Worm (Caenorhabditis elegans) whole organism, L4/young adult: ENCODE results near the gene Y47D3A.21.

Source experiments
- W03F9.2 ChIP-seq: fragments of 150-350 bp; optimal IDR thresholded peaks from 2 replicates; lab custom pipeline; 2014; ENCODE audit warnings: missing biosample characterization, missing genetic modification characterization
- dao-5 ChIP-seq: sonication (generic microtip); optimal IDR thresholded peaks from 2 replicates; lab custom pipeline; 2016; ENCODE audit warnings: missing genotype, missing genetic modification characterization, moderate library complexity, missing compliant biosample characterization
- him-1 ChIP-seq: sonication (generic microtip); optimal IDR thresholded peaks from 2 replicates; lab custom pipeline; 2016; ENCODE audit warnings: missing genotype, missing genetic modification reagents, missing genetic modification characterization, missing compliant biosample characterization

Y47D3A.21 gene

DNA sequence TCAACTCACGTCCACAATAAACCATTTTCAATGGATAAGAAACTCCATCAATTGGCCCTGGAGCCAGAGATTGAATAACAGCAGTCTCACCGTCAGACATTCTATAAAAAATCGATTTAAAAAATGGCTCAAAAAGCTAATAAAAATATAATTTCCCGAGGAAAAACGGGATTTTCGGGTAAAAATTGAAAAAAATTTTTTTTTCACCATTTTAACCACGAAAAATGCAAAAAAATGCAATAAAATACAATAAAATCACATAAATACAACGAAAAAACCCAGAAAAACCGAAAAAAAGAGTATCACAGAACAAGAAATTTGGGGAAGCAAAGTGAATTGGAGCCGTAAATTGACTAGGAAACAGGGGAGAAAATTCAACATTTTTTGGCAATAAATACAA is at the start of gene Y47D3A.21:
TSS of gene Y47D3A.21 (minus strand) at position 101 of the 400 bp plus-strand sequence.
- TF ChIP-seq W03F9.2 (tag; lab: Kevin White, UChicago) (no peak), dao-5 (no peak), him-1 (tag; lab: Kevin White, UChicago) (no peak)

DNA sequence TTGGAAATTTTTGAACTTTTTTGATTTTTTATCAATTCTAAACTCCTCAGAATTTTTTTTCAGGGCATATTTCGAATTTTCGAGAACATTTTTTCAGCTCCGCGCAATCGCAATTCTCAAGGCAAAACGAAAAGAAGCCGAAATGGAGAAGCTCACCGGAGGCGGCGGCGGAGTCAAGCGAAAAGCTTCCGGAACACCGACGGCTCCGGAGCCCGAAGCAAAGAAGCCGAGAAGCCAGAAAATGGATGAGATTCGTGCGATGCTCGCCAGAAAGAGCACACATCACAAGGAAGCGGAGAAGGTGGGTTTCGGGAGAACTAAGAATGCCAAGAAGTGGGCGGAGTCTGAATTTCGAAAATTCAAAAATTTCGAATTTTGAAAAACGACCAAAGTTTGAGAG is 45.4 kb upstream of the Y47D3A.21 start:
- TF ChIP-seq W03F9.2 (tag; lab: Kevin White, UChicago) = no peak
- TF ChIP-seq him-1 (tag; lab: Kevin White, UChicago) = no peak
- TF ChIP-seq dao-5 = no peak

DNA sequence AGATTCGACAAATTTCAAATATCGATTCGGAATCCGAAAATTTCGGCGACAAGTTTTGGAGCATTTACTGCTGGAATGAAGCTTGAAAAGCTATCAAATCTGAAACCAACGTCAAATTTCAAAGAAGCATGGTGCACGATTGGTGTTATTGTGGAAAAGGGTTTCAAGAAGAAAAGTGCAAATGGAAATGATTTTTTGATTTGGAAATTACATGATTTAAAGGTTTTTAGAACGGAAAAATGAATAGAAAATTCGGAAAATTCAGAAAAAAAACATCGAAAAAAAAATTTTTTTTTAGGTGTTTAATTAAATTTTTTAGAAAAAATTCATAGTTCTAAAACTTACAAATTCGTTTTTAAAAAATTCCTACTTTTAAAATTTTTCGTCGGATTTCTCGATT is 39.4 kb upstream of the Y47D3A.21 start, which contains the start of gene teg-1:
TSS of gene teg-1 (minus strand) at position 101 of the 400 bp plus-strand sequence.
- TF ChIP-seq him-1 (tag; lab: Kevin White, UChicago) (no peak), dao-5 (no peak), W03F9.2 (tag; lab: Kevin White, UChicago) (no peak)

- TF ChIP-seq dao-5 (no peak), W03F9.2 (tag; lab: Kevin White, UChicago) (peak; percentile 59), him-1 (tag; lab: Kevin White, UChicago) (peak; percentile 31)
Observed at ce11 chrIII:11317164-11317620, 38.5 kb upstream of the Y47D3A.21 start, which contains the start of gene mcm-10. mcm-10 (plus strand) TSS chrIII:11317570.

ce11 chrIII:11311466-11311865 is 32.7 kb upstream of the Y47D3A.21 start, which contains the start of gene rab-35:
rab-35 (minus strand) TSS chrIII:11311566.
- TF ChIP-seq dao-5 = no peak
- no peak for TF ChIP-seq him-1 (tag; lab: Kevin White, UChicago)
- TF ChIP-seq W03F9.2 (tag; lab: Kevin White, UChicago) = no peak

- TF ChIP-seq him-1 (tag; lab: Kevin White, UChicago) (peak; percentile 39), dao-5 (no peak), W03F9.2 (tag; lab: Kevin White, UChicago) (peak; percentile 39)
Observed at ce11 chrIII:11290554-11290953, 11.8 kb upstream of the Y47D3A.21 start, which contains the start of the genes gly-9, mib-1 and smc-3. gly-9 (minus strand) TSS chrIII:11290580. mib-1 (minus strand) TSS chrIII:11290676. smc-3 (plus strand) TSS chrIII:11290904.

DNA sequence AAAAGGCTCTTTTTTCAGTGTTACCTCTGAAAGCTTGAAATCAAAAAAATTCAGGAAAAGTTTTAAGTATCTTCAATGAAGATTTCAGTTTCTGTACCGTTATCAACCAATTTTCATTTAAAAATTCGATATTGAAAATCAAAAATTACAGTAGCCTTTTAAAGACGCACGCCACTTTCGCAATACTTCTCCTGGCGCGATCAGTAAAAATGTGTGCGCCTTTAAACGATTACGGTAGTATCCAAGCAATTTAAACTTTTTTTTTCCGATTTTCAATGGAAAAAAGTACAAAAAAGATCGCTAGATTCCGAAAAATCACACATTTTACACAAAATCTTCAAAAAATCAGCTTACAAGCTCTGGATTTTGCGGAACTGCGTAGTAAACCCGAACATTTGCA is 11.2 kb upstream of the Y47D3A.21 start:
- TF ChIP-seq W03F9.2 (tag; lab: Kevin White, UChicago) = no peak
- no peak for TF ChIP-seq dao-5
- TF ChIP-seq him-1 (tag; lab: Kevin White, UChicago) = no peak

DNA sequence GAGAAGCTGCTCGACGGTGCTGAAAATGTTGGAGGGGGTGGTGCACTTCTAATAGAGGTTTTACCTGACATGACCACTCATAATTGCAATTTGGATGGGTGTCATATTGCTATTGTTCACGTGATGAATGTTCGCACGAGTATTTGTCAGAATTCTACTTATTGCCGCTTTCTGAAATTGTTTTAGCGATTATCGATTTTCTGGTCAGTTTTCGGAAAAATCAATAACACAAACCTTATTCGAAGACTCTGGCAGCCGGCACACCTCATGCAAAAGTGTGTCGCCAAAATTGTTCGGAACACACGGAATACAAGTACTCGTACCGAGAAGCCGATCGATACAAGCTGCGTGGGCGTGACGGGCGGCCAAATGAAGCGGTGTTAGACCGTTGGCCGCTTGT is 9.6 kb upstream of the Y47D3A.21 start:
- TF ChIP-seq dao-5 = no peak
- no peak for TF ChIP-seq him-1 (tag; lab: Kevin White, UChicago)
- TF ChIP-seq W03F9.2 (tag; lab: Kevin White, UChicago) = no peak

- TF ChIP-seq W03F9.2 (tag; lab: Kevin White, UChicago) (no peak), dao-5 (no peak), him-1 (tag; lab: Kevin White, UChicago) (no peak)
Observed at ce11 chrIII:11287340-11287739, 8.6 kb upstream of the Y47D3A.21 start.

DNA sequence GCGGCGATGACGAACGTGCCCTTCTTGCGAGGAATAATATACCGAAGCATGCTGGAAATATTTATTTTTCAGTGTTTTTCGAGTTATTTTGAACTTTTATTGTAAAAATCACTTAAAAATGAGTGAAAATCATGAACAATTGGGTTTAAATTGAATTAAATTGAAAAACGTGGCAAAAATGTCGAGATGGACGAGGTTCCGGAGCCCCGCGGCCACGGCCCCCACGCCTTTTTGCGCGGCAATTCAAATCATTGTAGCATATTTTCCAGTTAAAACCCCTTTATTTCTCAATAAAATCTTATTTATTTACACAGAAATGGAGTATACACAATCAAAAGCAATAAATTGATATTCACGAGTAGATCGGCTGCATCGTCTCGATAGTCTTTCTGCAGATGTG is 7.4 kb upstream of the Y47D3A.21 start:
- TF ChIP-seq him-1 (tag; lab: Kevin White, UChicago) = no peak

DNA sequence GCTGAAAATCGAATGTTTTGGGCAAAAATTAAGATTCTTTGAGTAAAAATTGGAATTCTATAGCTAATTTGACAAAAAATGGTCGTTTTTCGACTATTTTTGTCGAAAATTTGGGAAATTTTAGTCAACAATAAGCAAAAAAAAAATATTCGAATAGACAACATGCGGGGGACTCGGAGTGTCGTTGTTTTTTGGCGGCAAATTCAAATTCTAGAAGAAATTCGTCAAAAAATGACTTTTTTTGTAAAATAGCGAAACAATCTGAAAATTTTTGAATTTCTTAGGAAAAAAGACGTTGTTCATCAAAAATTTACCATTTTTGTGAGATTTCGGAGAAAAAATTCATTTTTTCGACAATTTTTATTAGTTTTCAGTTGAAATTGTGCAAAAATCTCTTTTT is 4.9 kb upstream of the Y47D3A.21 start:
- TF ChIP-seq dao-5 = no peak
- TF ChIP-seq W03F9.2 (tag; lab: Kevin White, UChicago) = no peak
- TF ChIP-seq him-1 (tag; lab: Kevin White, UChicago) = no peak

- no peak for TF ChIP-seq dao-5
- no peak for TF ChIP-seq him-1 (tag; lab: Kevin White, UChicago)
- no peak for TF ChIP-seq W03F9.2 (tag; lab: Kevin White, UChicago)
Observed at ce11 chrIII:11279954-11280353, 1.2 kb upstream of the Y47D3A.21 start.

DNA sequence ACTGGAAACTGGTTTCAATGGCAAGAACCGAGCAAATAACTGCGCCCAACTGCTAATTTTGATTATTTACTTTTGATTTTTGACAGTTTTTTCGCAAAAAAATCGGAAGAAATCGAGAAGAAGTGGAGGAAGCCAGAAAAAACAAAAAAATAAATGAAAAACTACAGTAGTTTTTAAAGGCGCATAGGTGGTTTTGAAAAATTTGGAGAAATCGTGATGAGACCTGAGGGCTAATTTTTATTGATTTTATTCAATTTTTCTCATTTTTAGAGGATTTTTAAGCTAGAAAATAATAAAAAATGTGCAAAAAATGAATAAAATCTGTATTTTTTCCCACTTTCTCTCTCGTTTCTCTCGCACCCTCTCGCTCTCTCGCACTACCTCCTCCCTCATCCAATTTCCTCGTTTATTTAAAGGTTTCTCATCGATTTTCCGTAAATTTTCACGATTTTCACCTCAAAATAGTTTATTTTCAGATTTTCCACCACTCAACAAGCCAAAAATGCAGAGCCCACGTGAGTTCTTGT is 4.1 kb downstream of the Y47D3A.21 start, which contains the start of gene Y47D3A.20:
TSS of gene Y47D3A.20 (plus strand) at position 477 of the 527 bp plus-strand sequence.
- TF ChIP-seq dao-5 (no peak), him-1 (tag; lab: Kevin White, UChicago) (no peak), W03F9.2 (tag; lab: Kevin White, UChicago) (no peak)

DNA sequence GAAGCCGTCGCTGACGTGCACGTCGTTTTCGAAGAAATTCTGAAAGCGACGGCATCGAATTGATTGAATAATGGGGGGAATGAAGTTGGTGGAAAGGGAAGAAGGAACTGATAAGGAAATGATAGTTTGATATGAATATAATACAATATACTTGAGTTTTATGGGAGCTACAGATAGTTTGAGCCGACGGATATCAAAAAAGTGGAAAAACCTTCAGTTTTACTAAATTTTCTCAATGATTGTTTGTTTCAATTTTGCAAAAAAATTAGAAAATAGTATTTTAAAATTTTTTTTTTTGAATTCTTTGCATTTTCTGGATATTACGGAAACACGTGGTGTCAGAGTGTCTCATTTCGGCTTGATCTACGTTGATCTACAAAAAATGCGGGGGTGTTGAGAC is 7.9 kb downstream of the Y47D3A.21 start, which contains the start of gene obr-1:
TSS of gene obr-1 (minus strand) at position 101 of the 400 bp plus-strand sequence.
- TF ChIP-seq W03F9.2 (tag; lab: Kevin White, UChicago) (no peak), him-1 (tag; lab: Kevin White, UChicago) (no peak), dao-5 (no peak)

DNA sequence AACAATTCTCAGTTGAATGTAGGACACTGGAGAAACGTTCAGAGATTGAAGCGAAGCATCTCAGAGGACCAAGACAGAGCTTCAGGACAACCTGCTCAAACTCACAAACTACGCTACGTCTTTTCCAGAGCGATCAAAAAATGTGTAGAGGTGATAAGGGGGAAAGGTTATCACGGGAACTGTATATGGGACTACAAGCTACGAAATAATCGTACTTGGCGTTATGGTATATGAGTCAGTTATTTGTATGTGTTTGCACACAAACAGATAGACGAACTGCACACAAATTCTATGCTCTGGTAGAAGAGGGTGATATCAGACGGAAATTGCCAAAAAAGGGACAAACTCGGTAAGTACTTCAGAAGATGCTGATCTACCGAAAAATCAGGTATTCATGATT is 9.5 kb downstream of the Y47D3A.21 start:
- TF ChIP-seq W03F9.2 (tag; lab: Kevin White, UChicago) (no peak), him-1 (tag; lab: Kevin White, UChicago) (no peak), dao-5 (no peak)
